Worm (Caenorhabditis elegans): ENCODE measurements around the gene rrf-3.

ce11 chrII:8129040-8129387 lies 33.3 kb upstream of the rrf-3 start:
- no peak for TF ChIP-seq nhr-77 (tag; optimal IDR thresholded peaks at IDR 0.05)
- no peak for TF ChIP-seq ZK546.5 (tag; optimal IDR thresholded peaks at IDR 0.05)
- no peak for TF ChIP-seq egl-27 (tag; optimal IDR thresholded peaks at IDR 0.05)
- no peak for TF ChIP-seq unc-39 (tag; optimal IDR thresholded peaks at IDR 0.05)
- no peak for TF ChIP-seq snpc-4 (tag; optimal IDR thresholded peaks at IDR 0.05)
- no peak for TF ChIP-seq fos-1 (tag; optimal IDR thresholded peaks at IDR 0.05)
- TF ChIP-seq mdl-1 (tag; optimal IDR thresholded peaks at IDR 0.05): no peak
- TF ChIP-seq zag-1 (tag; optimal IDR thresholded peaks at IDR 0.05): no peak
- no peak for TF ChIP-seq pqm-1 (tag; optimal IDR thresholded peaks at IDR 0.05)

Measured in whole organism, L3 larva.